Worm (Caenorhabditis elegans): ENCODE data around the gene C30B5.17.

- no peak for TF ChIP-seq mep-1 (tag; optimal IDR thresholded peaks at IDR 0.05)
- no peak for TF ChIP-seq attf-4 (tag; optimal IDR thresholded peaks at IDR 0.05)
Observed at ce11 chrII:6192484-6192883, 10.3 kb downstream of the C30B5.17 start, which contains the start of gene cpb-2.
